Fruit fly (Drosophila melanogaster) ovary, adult (tissue): ENCODE measurements around the gene AstA-R1.

ENCODE experiments used
- CG17801 ChIP-seq: fragments of 200-800 bp; optimal IDR thresholded peaks from 2 replicates; lab custom pipeline; 2019; ENCODE audit warnings: missing biosample characterization, mild to moderate bottlenecking, missing genetic modification characterization, moderate library complexity; ENCODE audit not compliant: partially characterized antibody

Gene AstA-R1

DNA sequence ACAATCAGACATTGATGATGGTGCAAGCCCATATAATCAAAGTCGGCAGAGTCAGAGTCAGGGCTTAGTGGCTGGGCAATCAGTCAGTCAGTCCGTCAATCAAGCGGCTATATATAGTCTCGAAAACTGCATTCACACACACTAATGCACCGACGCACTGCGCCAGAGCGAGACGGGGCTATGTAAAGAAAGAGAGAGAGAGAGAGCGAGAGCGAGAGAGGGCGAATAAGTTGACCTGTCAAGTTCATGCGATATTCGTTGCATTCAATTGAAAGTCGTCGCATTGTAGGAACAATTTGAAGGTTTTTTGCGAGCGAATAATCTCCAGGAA, 108.1 kb downstream of the AstA-R1 start:
- no peak for TF ChIP-seq CG17801 (GFP tag; lab: Kevin White, UChicago)

DNA sequence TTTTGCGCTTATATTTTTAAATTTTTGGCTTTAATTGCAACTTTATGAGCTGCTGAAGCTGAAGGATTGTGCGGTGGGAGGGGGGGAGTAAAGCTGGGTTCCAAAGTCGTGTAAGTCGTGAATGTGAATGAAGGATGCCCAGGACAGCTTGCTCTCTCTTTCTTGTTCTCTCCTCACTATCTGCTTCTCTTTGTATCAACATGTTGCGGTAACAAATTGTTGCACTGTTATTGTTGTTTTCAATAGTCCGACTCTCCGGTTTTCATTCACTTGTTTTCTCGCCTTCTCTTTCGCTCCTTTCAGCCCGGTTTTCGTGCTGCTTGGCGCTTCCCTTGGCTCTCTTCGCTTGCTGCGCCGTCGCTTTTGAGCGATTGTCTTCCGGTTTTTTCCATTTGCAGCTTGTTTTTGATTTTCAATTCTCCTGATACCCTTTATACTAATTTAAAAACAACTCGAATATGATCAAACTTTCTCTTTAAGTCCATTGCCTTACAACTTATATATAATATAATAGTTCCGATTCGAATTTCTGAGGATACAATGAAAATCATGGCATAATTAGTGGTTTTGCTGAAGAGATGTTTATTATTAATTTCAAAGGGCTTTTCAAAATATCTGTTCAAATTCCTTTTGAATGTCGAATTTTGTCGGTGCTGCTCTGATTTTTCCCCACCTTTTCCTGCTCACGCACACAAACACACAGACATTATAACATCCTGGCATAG, 110.6 kb downstream of the AstA-R1 start:
- no peak for TF ChIP-seq CG17801 (GFP tag; lab: Kevin White, UChicago)

DNA sequence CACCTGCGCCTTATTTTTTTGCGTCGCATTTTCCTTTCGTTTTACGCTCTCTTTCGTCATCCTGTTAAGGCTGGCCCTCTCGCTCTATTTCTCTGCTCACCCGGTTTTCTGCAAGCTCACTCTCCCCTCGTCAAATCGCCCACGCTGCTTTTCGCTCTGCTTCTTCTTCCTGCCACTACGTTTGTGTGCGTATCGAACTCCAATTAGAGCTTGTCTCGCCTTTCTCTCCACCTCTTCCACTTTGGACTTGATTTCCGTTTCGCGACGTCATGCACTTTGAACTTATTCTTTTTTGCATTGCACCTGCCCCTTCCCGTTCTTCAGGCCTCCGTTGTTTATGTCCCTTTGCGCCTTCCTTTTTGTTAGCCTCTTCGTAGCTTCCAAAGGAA, 111.2 kb downstream of the AstA-R1 start:
- no peak for TF ChIP-seq CG17801 (GFP tag; lab: Kevin White, UChicago)

DNA sequence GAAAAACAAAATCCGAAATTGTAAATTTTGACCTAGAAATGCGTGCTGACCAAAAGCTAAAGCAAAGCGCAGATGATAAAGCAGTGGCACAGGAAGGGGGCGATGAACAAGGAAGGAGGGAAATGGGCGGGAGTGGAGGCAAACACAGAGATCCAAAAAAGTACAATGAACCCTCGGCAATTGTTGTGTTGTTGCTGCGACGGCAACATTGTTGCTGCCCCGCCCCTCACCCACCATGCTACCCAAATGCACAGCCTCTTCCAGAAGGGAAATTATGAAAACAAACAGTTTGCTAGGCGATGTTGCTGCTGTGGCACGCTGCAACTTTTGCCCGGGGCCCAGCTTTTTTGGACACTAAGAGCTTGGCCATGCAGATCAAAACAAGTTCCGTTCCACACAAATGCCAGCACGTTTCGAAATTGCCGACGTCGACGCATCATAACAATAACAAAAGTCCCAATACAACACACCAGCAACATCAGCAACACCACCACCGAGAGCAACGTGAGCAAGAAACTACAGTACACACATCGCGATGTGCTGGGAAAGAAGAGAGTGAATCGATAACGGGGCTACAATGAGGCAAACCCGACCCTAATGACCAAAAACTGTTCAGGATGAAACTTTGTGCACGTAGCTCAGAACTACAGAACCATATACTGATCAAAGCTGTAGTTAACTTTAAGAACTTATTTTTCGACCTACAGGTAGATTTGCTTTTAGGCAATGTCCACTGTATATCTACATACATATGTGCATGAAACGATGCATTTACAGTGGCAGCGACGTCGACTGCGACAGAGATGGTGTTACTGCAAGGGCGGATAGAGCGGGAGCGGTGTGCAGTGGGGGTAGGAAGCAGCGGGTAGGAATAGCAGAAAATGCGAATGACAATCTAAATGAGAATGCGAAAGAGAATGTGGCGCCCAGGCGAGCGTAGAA, 112.4 kb downstream of the AstA-R1 start:
- peak; percentile 93 for TF ChIP-seq CG17801 (GFP tag; lab: Kevin White, UChicago)

DNA sequence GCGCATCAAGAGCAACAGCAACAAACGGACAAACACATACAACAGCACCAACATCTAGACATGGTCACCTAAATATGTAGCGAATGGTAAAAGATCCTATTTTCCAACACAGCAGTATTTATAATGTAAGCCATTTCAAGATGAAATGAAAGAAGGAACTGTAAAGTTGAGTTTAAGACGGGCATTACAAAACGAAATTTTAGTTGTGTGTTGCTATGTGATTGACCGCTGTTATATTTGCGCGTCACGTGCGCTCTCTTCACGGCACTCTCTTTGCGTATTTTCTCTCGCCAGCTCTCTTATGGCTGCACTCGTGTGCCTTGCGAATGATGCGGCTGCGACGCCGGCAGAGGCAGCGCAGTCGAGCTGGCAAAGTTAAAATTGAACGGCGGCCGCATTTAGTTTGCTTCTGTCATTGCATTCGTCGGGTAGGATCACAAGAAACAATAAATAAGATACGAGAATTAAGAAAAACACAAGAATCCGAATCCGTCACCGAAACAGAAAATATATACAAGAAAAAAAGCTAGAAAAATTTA, 113.6 kb downstream of the AstA-R1 start:
- TF ChIP-seq CG17801 (GFP tag; lab: Kevin White, UChicago): no peak

DNA sequence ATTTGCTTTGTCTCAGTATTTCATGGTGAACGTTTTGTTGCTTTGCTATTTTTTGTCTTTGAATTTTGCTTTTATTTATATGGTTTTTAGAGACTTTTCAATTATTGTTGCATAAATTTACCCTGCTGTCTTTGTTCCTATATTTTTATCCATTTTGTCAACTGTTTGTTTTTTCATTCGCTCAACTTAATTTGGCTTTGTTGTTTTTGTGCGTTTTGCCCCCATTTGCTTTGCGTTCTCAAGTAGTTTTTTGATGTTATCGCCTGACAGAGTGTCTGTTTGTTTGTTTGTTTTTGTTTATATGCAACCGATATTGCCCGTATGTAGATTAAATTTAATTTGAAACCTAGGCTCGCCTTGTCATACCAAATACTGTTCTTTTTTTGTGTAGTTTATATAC, 114.2 kb downstream of the AstA-R1 start:
- no peak for TF ChIP-seq CG17801 (GFP tag; lab: Kevin White, UChicago)

DNA sequence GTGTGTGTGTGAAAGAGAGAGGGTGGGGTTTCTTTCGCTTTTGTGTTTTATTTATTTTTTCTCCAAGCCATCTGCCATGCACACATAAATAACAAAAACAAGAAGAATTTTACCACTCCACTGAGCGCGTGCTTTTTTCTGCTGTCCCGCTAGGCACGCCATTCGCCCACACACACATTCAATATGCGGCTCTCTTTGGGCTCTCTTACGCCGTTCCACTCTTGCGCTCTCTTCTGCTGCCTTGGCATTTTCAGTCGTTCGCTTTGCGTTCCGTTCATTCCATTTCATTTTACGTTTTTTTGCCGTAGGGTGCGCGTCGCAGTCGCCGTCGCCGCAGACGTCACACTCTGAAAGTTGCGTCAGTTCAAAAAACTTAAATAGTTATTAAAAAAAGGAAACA, 114.7 kb downstream of the AstA-R1 start:
- TF ChIP-seq CG17801 (GFP tag; lab: Kevin White, UChicago): peak; percentile 85

DNA sequence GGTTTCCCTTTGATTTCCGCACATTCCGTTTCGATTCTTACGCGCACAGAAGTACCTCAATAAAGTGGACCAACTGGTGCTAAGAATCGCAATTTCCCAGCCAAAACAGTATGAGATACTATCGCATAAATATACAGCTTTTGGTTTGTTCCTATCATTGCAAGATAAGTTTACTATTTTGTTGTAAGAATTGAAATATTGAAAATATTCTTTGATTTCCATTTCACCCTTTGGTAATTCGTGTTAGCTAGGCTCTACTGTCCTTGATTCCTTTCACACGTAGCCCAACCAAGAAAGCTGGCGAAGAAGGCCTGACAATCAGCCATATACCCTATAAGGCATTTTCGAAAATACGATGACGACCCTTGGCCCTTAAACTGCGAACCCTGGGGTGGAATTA, 116.3 kb downstream of the AstA-R1 start:
- TF ChIP-seq CG17801 (GFP tag; lab: Kevin White, UChicago): no peak

DNA sequence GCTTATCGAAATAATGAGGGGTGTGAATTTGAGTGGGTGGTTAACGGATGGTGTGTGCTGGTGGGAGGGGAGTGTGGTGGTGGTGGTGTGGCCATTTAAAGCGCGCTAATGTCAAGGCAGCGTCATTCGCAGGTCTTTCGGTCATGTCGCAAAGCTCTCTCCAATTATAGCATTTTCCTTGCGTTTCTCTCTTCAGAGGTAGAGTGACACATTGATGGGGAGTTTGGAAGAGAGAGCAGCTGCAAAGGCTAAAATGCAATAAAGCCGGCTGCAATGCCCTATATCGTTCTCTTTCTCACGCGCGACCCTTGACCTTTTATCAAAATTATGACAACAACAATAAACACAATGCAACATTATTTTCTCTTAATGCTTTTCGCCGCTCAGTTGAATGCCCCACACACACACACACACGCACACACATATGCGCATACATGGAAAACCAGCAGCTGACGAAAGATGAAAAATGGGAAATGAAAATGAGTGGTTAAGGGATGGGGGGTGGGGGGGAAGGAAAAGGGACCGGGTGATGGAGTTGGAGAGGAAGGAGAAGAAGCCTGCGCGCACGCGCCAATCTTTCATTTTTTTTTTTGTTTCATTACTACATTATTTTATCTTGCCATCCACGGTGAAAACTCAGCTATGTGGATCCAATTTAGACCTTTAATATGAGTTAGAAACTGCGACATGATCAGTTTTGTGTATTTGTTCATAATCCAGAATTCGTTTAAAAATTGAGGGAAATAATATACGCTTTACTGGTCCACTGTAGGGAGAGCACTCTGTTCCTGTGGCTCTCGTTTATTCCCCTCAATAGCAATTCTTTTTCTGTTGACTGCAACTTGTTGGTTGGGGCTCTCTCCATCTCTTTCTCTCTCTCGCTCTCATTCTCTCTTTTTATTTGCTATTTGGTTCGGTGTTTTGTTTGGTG, 117.6 kb downstream of the AstA-R1 start:
- TF ChIP-seq CG17801 (GFP tag; lab: Kevin White, UChicago): peak; percentile 71

DNA sequence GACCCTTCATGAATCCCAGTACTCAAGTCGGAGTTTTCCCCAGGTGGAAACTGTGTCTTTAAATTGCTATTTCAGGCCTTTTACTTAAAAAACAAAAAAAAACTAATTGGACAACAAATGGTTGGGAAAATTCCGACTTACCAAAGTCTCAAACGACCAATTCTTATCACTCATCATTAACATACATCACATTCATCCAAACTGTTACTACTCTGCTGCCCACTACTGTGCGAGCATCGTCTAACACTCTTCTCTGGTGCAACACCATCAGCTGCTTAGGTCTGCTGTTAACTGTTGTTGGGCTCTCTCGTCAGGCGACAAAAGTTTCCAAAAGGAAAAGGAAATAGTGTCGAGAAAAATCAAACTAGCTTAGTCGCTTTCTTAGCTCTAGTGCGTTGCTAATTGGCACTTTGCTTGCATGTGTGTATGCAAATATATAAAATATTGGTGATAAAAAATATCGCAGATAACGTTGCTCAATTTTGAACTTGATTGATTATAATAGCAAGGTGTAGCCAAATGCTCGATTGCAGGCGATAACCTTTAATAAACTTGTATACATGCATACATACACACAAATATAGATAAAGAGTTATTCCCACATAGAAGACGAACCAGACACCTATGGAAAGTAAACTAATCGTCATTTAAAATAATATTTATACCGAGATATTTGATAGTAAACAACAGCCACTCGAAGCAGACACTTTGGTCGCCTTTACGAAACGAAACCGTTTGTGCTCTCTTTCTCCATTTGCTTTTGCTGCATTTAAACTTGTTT, 119.8 kb downstream of the AstA-R1 start:
- TF ChIP-seq CG17801 (GFP tag; lab: Kevin White, UChicago): peak; percentile 52

DNA sequence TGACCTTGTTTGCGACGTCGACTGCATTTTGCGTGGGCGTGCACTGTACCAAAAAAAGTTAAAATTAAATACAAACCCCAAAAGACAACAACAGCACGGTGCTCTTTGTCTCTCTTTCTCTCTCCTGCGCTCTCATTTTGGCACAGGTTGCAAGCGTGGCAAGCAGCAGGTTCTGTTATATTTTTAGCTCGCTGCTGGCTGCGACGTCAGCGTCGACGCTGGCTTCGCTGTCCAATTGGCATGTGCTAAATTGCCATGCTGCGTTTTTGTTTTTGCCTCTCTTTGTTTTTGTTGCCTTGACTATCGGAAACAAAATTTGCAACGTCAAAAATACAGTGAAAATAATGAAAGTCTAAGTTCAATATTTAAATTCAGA, 120.4 kb downstream of the AstA-R1 start:
- no peak for TF ChIP-seq CG17801 (GFP tag; lab: Kevin White, UChicago)

DNA sequence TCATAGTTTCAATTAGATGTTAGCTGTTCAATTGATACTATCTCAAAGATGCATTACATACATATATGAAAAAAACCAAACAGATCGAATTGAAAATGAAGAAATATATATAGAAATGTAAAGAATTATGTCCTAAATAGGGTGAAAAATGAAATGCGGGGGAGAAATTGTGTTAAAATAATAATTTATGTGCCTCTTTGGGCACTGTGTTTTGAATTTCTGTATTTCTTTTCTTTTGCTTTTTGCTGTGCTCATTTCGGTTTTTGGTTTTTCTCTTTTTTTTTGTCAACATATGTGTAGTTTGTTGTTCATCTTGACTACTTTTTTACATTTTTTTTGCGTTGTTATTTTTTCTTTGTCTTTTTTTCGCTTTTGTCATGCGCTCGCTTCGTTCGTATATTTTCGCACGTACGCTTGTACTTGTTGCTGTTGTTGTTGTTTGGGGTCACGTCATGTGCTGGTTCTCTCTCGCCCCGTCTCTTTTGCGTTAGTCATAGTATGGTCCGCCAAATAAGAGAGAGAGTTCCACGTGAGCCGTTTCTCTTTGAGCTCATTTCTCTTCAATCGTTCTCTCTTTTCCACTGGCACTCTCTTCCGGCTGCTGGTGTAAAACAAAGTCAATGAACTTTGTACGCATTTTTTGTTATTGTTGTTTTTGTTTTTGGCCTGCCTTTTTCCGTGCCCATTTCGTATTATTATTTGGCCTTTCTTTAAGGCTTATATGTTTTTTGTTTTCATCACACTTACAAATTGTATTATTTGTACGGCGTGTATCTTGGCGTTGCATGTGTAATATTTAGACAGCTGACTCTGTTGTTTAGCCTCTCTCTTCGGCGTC, 121.0 kb downstream of the AstA-R1 start:
- peak; percentile 98 for TF ChIP-seq CG17801 (GFP tag; lab: Kevin White, UChicago)
